Worm (Caenorhabditis elegans): ENCODE data around the gene T10H9.8.

Gene T10H9.8

DNA sequence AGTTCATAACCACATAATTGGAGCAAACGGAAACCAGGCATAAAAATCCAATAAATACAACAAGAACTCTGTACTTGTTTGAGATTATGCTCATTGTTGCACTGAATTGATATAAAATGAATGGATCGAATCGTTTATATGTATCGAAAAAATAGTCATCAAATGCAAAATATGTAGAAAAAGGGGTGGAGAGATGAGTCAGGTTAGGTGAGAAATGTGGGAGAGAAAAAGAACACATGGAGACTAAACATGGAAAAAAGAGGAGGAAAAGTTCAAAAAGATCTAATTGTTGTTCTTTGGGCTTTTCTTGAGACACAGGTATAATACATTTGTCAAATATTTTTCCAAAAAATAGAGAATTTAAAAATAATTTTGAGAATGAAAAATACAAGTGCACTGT is 36.2 kb downstream of the T10H9.8 start, which contains the start of gene K11G9.5:
K11G9.5 (minus strand) TSS at position 101 of the 400 bp plus-strand sequence.
- no peak for TF ChIP-seq ztf-4 (tag; optimal IDR thresholded peaks at IDR 0.05)

ce11 chrV:6690075-6690474 is 37.9 kb downstream of the T10H9.8 start:
- TF ChIP-seq nhr-25 (tag; optimal IDR thresholded peaks at IDR 0.05) = peak; percentile 62
- no peak for TF ChIP-seq elt-2 (tag; optimal IDR thresholded peaks at IDR 0.05)

DNA sequence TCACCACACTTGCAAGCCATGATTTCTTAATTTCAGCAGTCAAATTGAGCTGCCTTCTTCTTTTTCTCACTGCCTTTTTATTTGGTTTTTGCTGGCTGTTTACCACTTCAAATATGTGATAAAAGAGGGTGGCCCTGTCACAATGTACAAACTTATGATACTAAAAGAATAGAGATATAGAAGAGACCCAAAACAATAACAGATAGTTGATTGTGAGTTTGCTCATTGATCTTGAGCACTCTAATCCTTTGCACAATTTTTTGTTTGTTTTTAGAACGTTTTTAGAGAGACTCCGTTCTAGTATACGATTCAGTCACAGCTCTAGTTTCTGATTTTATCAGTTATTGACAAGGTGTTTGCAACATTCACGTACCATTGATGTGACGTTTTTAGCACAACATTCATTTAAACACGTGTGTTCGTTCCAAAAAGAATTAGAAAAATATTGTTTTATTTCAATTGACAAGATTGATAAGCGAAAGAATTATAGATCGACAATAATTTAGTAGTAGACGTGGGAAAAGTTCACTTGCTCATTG is 39.7 kb downstream of the T10H9.8 start, which contains the start of gene mtl-1:
mtl-1 (minus strand) TSS at position 51 of the 539 bp plus-strand sequence.
- TF ChIP-seq pqm-1 (tag; optimal IDR thresholded peaks at IDR 0.05) (peak; percentile 84), egl-5 (tag; optimal IDR thresholded peaks at IDR 0.05) (no peak), jun-1 (tag; optimal IDR thresholded peaks at IDR 0.05) (no peak), elt-2 (tag; optimal IDR thresholded peaks at IDR 0.05) (peak; percentile 53), lin-39 (tag; optimal IDR thresholded peaks at IDR 0.05) (no peak), ama-1 (optimal IDR thresholded peaks at IDR 0.05) (peak; percentile 8), lsy-12 (tag; optimal IDR thresholded peaks at IDR 0.05) (no peak), snpc-4 (tag; optimal IDR thresholded peaks at IDR 0.05) (no peak), fkh-10 (GFP tag; optimal IDR thresholded peaks at IDR 0.05) (no peak), sea-2 (GFP tag; optimal IDR thresholded peaks at IDR 0.05) (no peak), hmg-11 (tag; optimal IDR thresholded peaks at IDR 0.05) (no peak), nhr-67 (tag; optimal IDR thresholded peaks at IDR 0.05) (no peak), ceh-9 (tag; optimal IDR thresholded peaks at IDR 0.05) (no peak), pha-4 (tag; optimal IDR thresholded peaks at IDR 0.05) (peak; percentile 37), eor-1 (tag; optimal IDR thresholded peaks at IDR 0.05) (no peak)

DNA sequence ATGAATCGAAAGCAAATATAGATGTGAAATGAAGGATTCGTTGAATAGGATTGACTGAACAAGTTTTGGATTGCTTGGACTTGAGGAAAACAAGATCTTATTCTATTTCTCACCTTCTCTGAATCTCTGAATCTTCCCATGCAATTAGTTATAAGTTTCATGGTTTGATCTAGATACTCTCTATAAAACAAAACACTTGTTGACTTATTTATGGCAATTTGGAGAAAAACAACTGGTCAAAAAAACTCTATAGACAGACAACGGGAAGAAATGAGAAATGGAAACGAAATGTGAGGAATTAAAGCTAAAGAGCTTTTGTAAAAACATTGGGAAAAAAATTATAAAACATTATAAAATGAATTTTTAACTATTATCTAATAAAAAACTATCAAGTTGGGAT is 42.5 kb downstream of the T10H9.8 start, which contains the start of gene W02F12.8:
W02F12.8 (minus strand) TSS at position 101 of the 400 bp plus-strand sequence.
- TF ChIP-seq daf-12 (tag; optimal IDR thresholded peaks at IDR 0.05) = no peak
- TF ChIP-seq eor-1 (tag; optimal IDR thresholded peaks at IDR 0.05) = no peak
- no peak for TF ChIP-seq ama-1 (optimal IDR thresholded peaks at IDR 0.05)
- TF ChIP-seq elt-1 (tag; optimal IDR thresholded peaks at IDR 0.05) = no peak
- TF ChIP-seq lin-39 (tag; optimal IDR thresholded peaks at IDR 0.05) = no peak
- no peak for TF ChIP-seq nhr-76 (tag; optimal IDR thresholded peaks at IDR 0.05)
- TF ChIP-seq nhr-67 (tag; optimal IDR thresholded peaks at IDR 0.05) = no peak
- no peak for TF ChIP-seq nhr-28 (tag; optimal IDR thresholded peaks at IDR 0.05)
- no peak for TF ChIP-seq lin-15B (tag; optimal IDR thresholded peaks at IDR 0.05)

DNA sequence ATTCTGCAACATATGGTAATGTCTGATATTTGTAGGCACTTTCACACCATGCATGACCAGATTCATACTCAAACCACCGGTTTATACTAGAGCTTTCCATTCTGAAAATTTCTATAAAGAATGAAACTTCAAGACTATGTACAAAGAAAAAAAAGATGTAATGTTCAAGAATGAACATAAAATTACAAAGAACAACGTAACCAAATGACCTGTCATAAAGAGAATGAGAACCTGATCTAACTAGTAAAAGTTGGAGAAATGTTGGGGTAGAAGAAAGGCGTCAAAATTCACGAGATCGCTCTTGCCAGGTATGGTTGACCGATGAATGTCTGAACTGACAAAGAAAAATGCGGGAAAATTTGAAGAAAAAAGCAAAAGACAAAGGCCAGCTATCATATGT is 45.4 kb downstream of the T10H9.8 start, which contains the start of gene W02F12.2:
W02F12.2 (minus strand) TSS at position 101 of the 400 bp plus-strand sequence.
- no peak for TF ChIP-seq snpc-4 (tag; optimal IDR thresholded peaks at IDR 0.05)
- no peak for TF ChIP-seq nhr-77 (tag; optimal IDR thresholded peaks at IDR 0.05)
- TF ChIP-seq unc-39 (tag; optimal IDR thresholded peaks at IDR 0.05) = no peak

- TF ChIP-seq egl-5 (tag; optimal IDR thresholded peaks at IDR 0.05) (no peak), nhr-12 (tag; optimal IDR thresholded peaks at IDR 0.05) (no peak), ceh-16 (tag; optimal IDR thresholded peaks at IDR 0.05) (no peak), nhr-77 (tag; optimal IDR thresholded peaks at IDR 0.05) (no peak), elt-2 (tag; optimal IDR thresholded peaks at IDR 0.05) (no peak), nhr-67 (tag; optimal IDR thresholded peaks at IDR 0.05) (no peak), egl-27 (tag; optimal IDR thresholded peaks at IDR 0.05) (no peak), ztf-4 (tag; optimal IDR thresholded peaks at IDR 0.05) (no peak), ceh-82 (tag; optimal IDR thresholded peaks at IDR 0.05) (no peak), nhr-43 (tag; optimal IDR thresholded peaks at IDR 0.05; ENCODE audit: poor library complexity, severe bottlenecking) (peak; percentile 31), nhr-25 (tag; optimal IDR thresholded peaks at IDR 0.05) (peak; percentile 1), jun-1 (tag; optimal IDR thresholded peaks at IDR 0.05) (no peak)
Measured at ce11 chrV:6699021-6699420, 46.9 kb downstream of the T10H9.8 start.

ce11 chrV:6699833-6700232 is 47.7 kb downstream of the T10H9.8 start:
- TF ChIP-seq unc-39 (tag; optimal IDR thresholded peaks at IDR 0.05) (no peak), ztf-11 (tag; optimal IDR thresholded peaks at IDR 0.05) (no peak), elt-2 (tag; optimal IDR thresholded peaks at IDR 0.05) (no peak), nhr-237 (tag; optimal IDR thresholded peaks at IDR 0.05) (no peak), sea-2 (GFP tag; optimal IDR thresholded peaks at IDR 0.05) (no peak), nhr-23 (tag; optimal IDR thresholded peaks at IDR 0.05) (no peak), skn-1 (tag; optimal IDR thresholded peaks at IDR 0.05) (no peak), aly-2 (tag; optimal IDR thresholded peaks at IDR 0.05) (no peak), nhr-76 (tag; optimal IDR thresholded peaks at IDR 0.05) (no peak), ZK546.5 (tag; optimal IDR thresholded peaks at IDR 0.05) (no peak), ceh-16 (tag; optimal IDR thresholded peaks at IDR 0.05) (no peak), fkh-2 (tag; optimal IDR thresholded peaks at IDR 0.05) (no peak), nhr-43 (tag; optimal IDR thresholded peaks at IDR 0.05; ENCODE audit: poor library complexity, severe bottlenecking) (no peak)

Measured in whole organism, L3 larva.